Worm (Caenorhabditis elegans): ENCODE measurements around the gene grl-10.

DNA sequence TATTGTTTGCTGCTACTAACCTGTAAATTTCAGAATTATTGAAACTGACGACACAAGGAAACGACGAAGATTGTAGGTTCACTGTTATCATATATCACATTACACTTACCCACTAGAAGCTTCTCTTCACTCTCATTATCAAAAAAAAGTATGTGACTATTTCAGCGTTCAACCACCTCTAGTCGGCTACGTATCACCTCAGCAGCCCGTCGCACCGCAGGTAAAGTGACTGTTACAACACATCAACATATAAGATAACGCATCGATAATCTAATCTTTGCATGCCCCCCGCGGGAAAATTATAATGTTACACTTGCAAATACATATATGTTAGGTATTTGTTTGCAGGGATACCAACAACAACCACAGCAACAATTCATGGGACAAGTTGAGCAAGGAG, 12.3 kb downstream of the grl-10 start:
- TF ChIP-seq unc-62 (GFP tag; optimal IDR thresholded peaks at IDR 0.05) (no peak), mep-1 (tag; optimal IDR thresholded peaks at IDR 0.05) (no peak), snpc-4 (tag; optimal IDR thresholded peaks at IDR 0.05) (no peak), ces-1 (GFP tag; optimal IDR thresholded peaks at IDR 0.05) (no peak), mls-2 (tag; optimal IDR thresholded peaks at IDR 0.05) (no peak), nhr-28 (tag; optimal IDR thresholded peaks at IDR 0.05) (no peak), lin-32 (GFP tag; optimal IDR thresholded peaks at IDR 0.05) (no peak), drap-1 (GFP tag; optimal IDR thresholded peaks at IDR 0.05) (no peak), ceh-39 (tag; optimal IDR thresholded peaks at IDR 0.05) (no peak), lin-13 (tag; optimal IDR thresholded peaks at IDR 0.05) (no peak), pha-4 (tag; optimal IDR thresholded peaks at IDR 0.05) (no peak)
